Worm (Caenorhabditis elegans): ENCODE data around the gene Y43F8B.15.

The Y43F8B.15 gene

ce11 chrV:19477852-19478251 lies 15.9 kb upstream of the Y43F8B.15 start, which contains the start of gene Y43F8B.9:
Gene Y43F8B.9 (plus strand): TSS chrV:19478152.
- TF ChIP-seq C08G9.2 (tag; optimal IDR thresholded peaks at IDR 0.05) = no peak
- no peak for TF ChIP-seq ceh-14 (tag; optimal IDR thresholded peaks at IDR 0.05)
- TF ChIP-seq ceh-19 (GFP tag; optimal IDR thresholded peaks at IDR 0.05) = no peak
- TF ChIP-seq unc-3 (GFP tag; conservative IDR thresholded peaks at IDR 0.05) = no peak
- no peak for TF ChIP-seq unc-3 (tag; optimal IDR thresholded peaks at IDR 0.05)
- TF ChIP-seq hlh-30 (tag; optimal IDR thresholded peaks at IDR 0.05; ENCODE audit: insufficient read depth) = no peak
- no peak for TF ChIP-seq K02D7.2 (tag; optimal IDR thresholded peaks at IDR 0.05)
- no peak for TF ChIP-seq tbx-2 (tag; optimal IDR thresholded peaks at IDR 0.05)
- no peak for TF ChIP-seq fkh-10 (GFP tag; optimal IDR thresholded peaks at IDR 0.05)
- no peak for TF ChIP-seq ttx-3 (tag; optimal IDR thresholded peaks at IDR 0.05)
- no peak for TF ChIP-seq dve-1 (tag; optimal IDR thresholded peaks at IDR 0.05)
- TF ChIP-seq npax-4 (tag; optimal IDR thresholded peaks at IDR 0.05) = no peak
- TF ChIP-seq unc-55 (GFP tag; optimal IDR thresholded peaks at IDR 0.05) = no peak
- no peak for TF ChIP-seq fax-1 (tag; optimal IDR thresholded peaks at IDR 0.05)

ce11 chrV:19477302-19477701 lies 15.4 kb upstream of the Y43F8B.15 start:
- no peak for TF ChIP-seq ceh-30 (tag; optimal IDR thresholded peaks at IDR 0.05)
- TF ChIP-seq ceh-18 (tag; optimal IDR thresholded peaks at IDR 0.05) = no peak
- no peak for TF ChIP-seq mec-3 (tag; optimal IDR thresholded peaks at IDR 0.05; ENCODE audit: borderline replicate concordance)
- TF ChIP-seq hlh-30 (tag; optimal IDR thresholded peaks at IDR 0.05; ENCODE audit: insufficient read depth) = no peak
- TF ChIP-seq C08G9.2 (tag; optimal IDR thresholded peaks at IDR 0.05) = no peak
- TF ChIP-seq ets-4 (tag; optimal IDR thresholded peaks at IDR 0.05) = no peak
- TF ChIP-seq fkh-6 (tag; optimal IDR thresholded peaks at IDR 0.05) = no peak
- TF ChIP-seq sox-2 (GFP tag; IDR thresholded peaks at IDR 0.05) = no peak
- no peak for TF ChIP-seq che-1 (tag; optimal IDR thresholded peaks at IDR 0.05)
- TF ChIP-seq ceh-48 (tag; optimal IDR thresholded peaks at IDR 0.05) = no peak
- no peak for TF ChIP-seq lin-11 (tag; optimal IDR thresholded peaks at IDR 0.05)
- no peak for TF ChIP-seq ceh-31 (tag; optimal IDR thresholded peaks at IDR 0.05)
- TF ChIP-seq dmd-4 (tag; optimal IDR thresholded peaks at IDR 0.05; ENCODE audit: borderline replicate concordance) = no peak
- no peak for TF ChIP-seq zip-5 (tag; optimal IDR thresholded peaks at IDR 0.05)

ce11 chrV:19473842-19474514 lies 12.1 kb upstream of the Y43F8B.15 start, which contains the start of gene Y43F8B.10:
Gene Y43F8B.10 (plus strand): TSS chrV:19474464.
- TF ChIP-seq pha-4 (tag; optimal IDR thresholded peaks at IDR 0.05) (no peak), ceh-31 (tag; optimal IDR thresholded peaks at IDR 0.05) (no peak), fkh-6 (tag; optimal IDR thresholded peaks at IDR 0.05) (no peak), sdc-2 (tag; optimal IDR thresholded peaks at IDR 0.05) (no peak), ceh-9 (tag; optimal IDR thresholded peaks at IDR 0.05) (no peak)

- no peak for TF ChIP-seq nhr-232 (tag; optimal IDR thresholded peaks at IDR 0.05)
- TF ChIP-seq hlh-13 (GFP tag; optimal IDR thresholded peaks at IDR 0.05) = no peak
- TF ChIP-seq C38D4.7 (GFP tag; optimal IDR thresholded peaks at IDR 0.05) = no peak
- no peak for TF ChIP-seq Y22D7AL.16 (tag; optimal IDR thresholded peaks at IDR 0.05)
- TF ChIP-seq tbx-7 (tag; optimal IDR thresholded peaks at IDR 0.05) = no peak
- no peak for TF ChIP-seq eyg-1 (tag; optimal IDR thresholded peaks at IDR 0.05)
- TF ChIP-seq ahr-1 (tag; optimal IDR thresholded peaks at IDR 0.05) = no peak
- no peak for TF ChIP-seq unc-86 (tag; optimal IDR thresholded peaks at IDR 0.05)
- no peak for TF ChIP-seq pqm-1 (tag; optimal IDR thresholded peaks at IDR 0.05)
- TF ChIP-seq sox-2 (GFP tag; IDR thresholded peaks at IDR 0.05) = no peak
Observed at ce11 chrV:19470385-19470784, 8.5 kb upstream of the Y43F8B.15 start, which contains the start of gene Y43F8B.11. Gene Y43F8B.11 (plus strand): TSS chrV:19470685.
